Fruit fly (Drosophila melanogaster): ENCODE measurements around the gene Tcs3.

- TF ChIP-seq usp (GFP tag; optimal IDR thresholded peaks at IDR 0.05) (no peak), CG8478 (optimal IDR thresholded peaks at IDR 0.05) (peak; percentile 9)
These were observed 26.3 kb downstream of the Tcs3 start, which contains the start of gene roq for dm6 chr3L:16377768-16378764.

Measured in whole organism.